Worm (Caenorhabditis elegans) whole organism, late embryonic: ENCODE measurements around the gene pipp-4P.

Source experiments
- che-1 ChIP-seq: sonication (generic microtip); optimal IDR thresholded peaks from 2 replicates; lab custom pipeline; 2016; ENCODE audit warnings: mild to moderate bottlenecking, missing genetic modification characterization, missing compliant biosample characterization
- fkh-6 ChIP-seq: sonication (generic microtip); optimal IDR thresholded peaks from 2 replicates; lab custom pipeline; 2016; ENCODE audit warnings: missing genetic modification characterization, missing compliant biosample characterization
- gmeb-2 ChIP-seq: sonication (generic microtip); optimal IDR thresholded peaks from 2 replicates; lab custom pipeline; 2016; ENCODE audit warnings: missing genetic modification characterization, inconsistent platforms, missing compliant biosample characterization
- nhr-11 ChIP-seq: fragments of 150-350 bp; optimal IDR thresholded peaks from 2 replicates; lab custom pipeline; 2014; ENCODE audit warnings: missing biosample characterization, missing genetic modification characterization
- pqm-1 ChIP-seq: sonication (generic microtip); optimal IDR thresholded peaks from 2 replicates; lab custom pipeline; 2016; ENCODE audit warnings: missing genetic modification characterization, missing compliant biosample characterization
- tbx-2 ChIP-seq: sonication (generic microtip); optimal IDR thresholded peaks from 2 replicates; lab custom pipeline; 2016; ENCODE audit warnings: missing genetic modification characterization, missing compliant biosample characterization
- tbx-7 ChIP-seq: sonication (generic microtip); optimal IDR thresholded peaks from 2 replicates; lab custom pipeline; 2016; ENCODE audit warnings: missing genotype, missing genetic modification characterization, missing compliant biosample characterization
- ttx-3 ChIP-seq: sonication (generic microtip); optimal IDR thresholded peaks from 2 replicates; lab custom pipeline; 2016; ENCODE audit warnings: missing genetic modification reagents, missing genetic modification characterization, missing compliant biosample characterization

- no peak for TF ChIP-seq pqm-1 (tag; lab: Kevin White, UChicago)
- TF ChIP-seq nhr-11 (tag; lab: Kevin White, UChicago) = no peak
- TF ChIP-seq tbx-2 = no peak
- no peak for TF ChIP-seq ttx-3 (tag; lab: Kevin White, UChicago)
- no peak for TF ChIP-seq tbx-7
- TF ChIP-seq che-1 (tag; lab: Kevin White, UChicago) = no peak
- no peak for TF ChIP-seq fkh-6 (tag; lab: Kevin White, UChicago)
- no peak for TF ChIP-seq gmeb-2 (tag; lab: Kevin White, UChicago)
Observed at ce11 chrIII:2864669-2865068, 45.6 kb downstream of the pipp-4P start.
